Worm (Caenorhabditis elegans) whole organism, late embryonic: ENCODE data around the gene T02C1.2.

Experiments used
- K02D7.2 ChIP-seq: sonication (generic microtip); optimal IDR thresholded peaks from 2 replicates; lab custom pipeline; 2017; ENCODE audit warnings: mild to moderate bottlenecking, missing genetic modification characterization, missing compliant biosample characterization
- K09A11.1 ChIP-seq: sonication (generic microtip); optimal IDR thresholded peaks from 2 replicates; lab custom pipeline; 2017; ENCODE audit warnings: antibody characterized with exemption, mild to moderate bottlenecking, missing genetic modification characterization, missing compliant biosample characterization; ENCODE audit not compliant: insufficient read depth
- ahr-1 ChIP-seq: sonication (generic microtip); optimal IDR thresholded peaks from 2 replicates; lab custom pipeline; 2016; ENCODE audit warnings: missing genetic modification characterization, missing compliant biosample characterization
- ama-1 ChIP-seq: fragments of 150-350 bp; optimal IDR thresholded peaks from 2 replicates; lab custom pipeline; 2014
- ceh-14 ChIP-seq: sonication (generic microtip); optimal IDR thresholded peaks from 2 replicates; lab custom pipeline; 2016; ENCODE audit warnings: missing genotype, missing genetic modification characterization, missing compliant biosample characterization
- ceh-19 ChIP-seq: fragments of 200-800 bp; sonication (Bioruptor generic); optimal IDR thresholded peaks from 2 replicates; lab custom pipeline; 2018; ENCODE audit warnings: mild to moderate bottlenecking, missing genetic modification characterization, missing compliant biosample characterization
- ceh-22 ChIP-seq: sonication (generic microtip); optimal IDR thresholded peaks from 2 replicates; lab custom pipeline; 2017; ENCODE audit warnings: missing biosample characterization, missing genetic modification characterization
- ceh-34 ChIP-seq: sonication (generic microtip); optimal IDR thresholded peaks from 2 replicates; lab custom pipeline; 2016; ENCODE audit warnings: mild to moderate bottlenecking, missing genetic modification characterization, missing compliant biosample characterization
- ceh-45 ChIP-seq: fragments of 200-800 bp; sonication (Bioruptor generic); IDR thresholded peaks from 2 replicates; pipeline ENCODE4 v1.3.6; 2022; ENCODE audit warnings: missing genetic modification reagents, missing genetic modification characterization, missing compliant biosample characterization
- ceh-48 ChIP-seq: sonication (generic microtip); optimal IDR thresholded peaks from 2 replicates; lab custom pipeline; 2016; ENCODE audit warnings: missing genetic modification characterization, inconsistent platforms, missing compliant biosample characterization
- ceh-6 ChIP-seq: fragments of 200-800 bp; sonication (Bioruptor generic); optimal IDR thresholded peaks from 2 replicates; lab custom pipeline; 2018; ENCODE audit warnings: mild to moderate bottlenecking, missing genetic modification characterization, missing compliant biosample characterization
- ceh-9 ChIP-seq: sonication (generic microtip); optimal IDR thresholded peaks from 2 replicates; lab custom pipeline; 2016; ENCODE audit warnings: mild to moderate bottlenecking, missing genetic modification characterization, inconsistent platforms, missing compliant biosample characterization
- che-1 ChIP-seq: sonication (generic microtip); optimal IDR thresholded peaks from 2 replicates; lab custom pipeline; 2016; ENCODE audit warnings: mild to moderate bottlenecking, missing genetic modification characterization, missing compliant biosample characterization
- dmd-4 ChIP-seq: sonication (generic microtip); optimal IDR thresholded peaks from 2 replicates; lab custom pipeline; 2016; ENCODE audit warnings: borderline replicate concordance, missing genetic modification characterization, missing compliant biosample characterization
- elt-2 ChIP-seq: sonication (generic microtip); optimal IDR thresholded peaks from 2 replicates; lab custom pipeline; 2016; ENCODE audit warnings: missing genetic modification reagents, missing genetic modification characterization, missing compliant biosample characterization
- elt-4 ChIP-seq: sonication (generic microtip); optimal IDR thresholded peaks from 2 replicates; lab custom pipeline; 2016; ENCODE audit warnings: missing genetic modification characterization, missing compliant biosample characterization
- fkh-10 ChIP-seq: fragments of 150-350 bp; optimal IDR thresholded peaks from 2 replicates; lab custom pipeline; 2014; ENCODE audit warnings: missing biosample characterization, missing genetic modification reagents, missing genetic modification characterization
- fkh-6 ChIP-seq: sonication (generic microtip); optimal IDR thresholded peaks from 2 replicates; lab custom pipeline; 2016; ENCODE audit warnings: missing genetic modification characterization, missing compliant biosample characterization
- hlh-30 ChIP-seq: sonication (generic microtip); optimal IDR thresholded peaks from 2 replicates; lab custom pipeline; 2017; ENCODE audit warnings: antibody characterized with exemption, missing genetic modification characterization, missing compliant biosample characterization; ENCODE audit not compliant: insufficient read depth
- lim-6 ChIP-seq: sonication (generic microtip); optimal IDR thresholded peaks from 2 replicates; lab custom pipeline; 2016; ENCODE audit warnings: missing genetic modification characterization, missing compliant biosample characterization
- lin-11 ChIP-seq: fragments of 200-800 bp; sonication (Bioruptor generic); optimal IDR thresholded peaks from 2 replicates; lab custom pipeline; 2018; ENCODE audit warnings: mild to moderate bottlenecking, missing genetic modification characterization, missing compliant biosample characterization
- madf-2 ChIP-seq: sonication (generic microtip); optimal IDR thresholded peaks from 2 replicates; lab custom pipeline; 2017; ENCODE audit warnings: missing genetic modification characterization, missing compliant biosample characterization
- nfya-1 ChIP-seq: sonication (generic microtip); optimal IDR thresholded peaks from 2 replicates; lab custom pipeline; 2017; ENCODE audit warnings: missing genetic modification characterization, mild to moderate bottlenecking, missing compliant biosample characterization, antibody characterized with exemption, moderate library complexity
- nhr-232 ChIP-seq: sonication (generic microtip); optimal IDR thresholded peaks from 2 replicates; lab custom pipeline; 2016; ENCODE audit warnings: missing genetic modification characterization, missing compliant biosample characterization
- npax-4 ChIP-seq: sonication (generic microtip); optimal IDR thresholded peaks from 2 replicates; lab custom pipeline; 2016; ENCODE audit warnings: missing genetic modification characterization, missing compliant biosample characterization
- pat-9 ChIP-seq: fragments of 200-800 bp; sonication (Bioruptor generic); optimal IDR thresholded peaks from 2 replicates; lab custom pipeline; 2018; ENCODE audit warnings: mild to moderate bottlenecking, missing genetic modification characterization, moderate library complexity, missing compliant biosample characterization
- pax-1 ChIP-seq: fragments of 150-350 bp; optimal IDR thresholded peaks from 2 replicates; lab custom pipeline; 2014; ENCODE audit warnings: missing biosample characterization, missing genetic modification characterization
- pha-2 ChIP-seq: sonication (generic microtip); optimal IDR thresholded peaks from 2 replicates; lab custom pipeline; 2017; ENCODE audit warnings: mild to moderate bottlenecking, missing genetic modification characterization, missing compliant biosample characterization
- pha-4 ChIP-seq: fragments of 150-350 bp; optimal IDR thresholded peaks from 2 replicates; lab custom pipeline; 2018; ENCODE audit warnings: missing biosample characterization, missing genetic modification reagents, missing genetic modification characterization
- pqm-1 ChIP-seq: sonication (generic microtip); optimal IDR thresholded peaks from 2 replicates; lab custom pipeline; 2016; ENCODE audit warnings: missing genetic modification characterization, missing compliant biosample characterization
- pros-1 ChIP-seq: fragments of 150-350 bp; optimal IDR thresholded peaks from 2 replicates; lab custom pipeline; 2014; ENCODE audit warnings: missing biosample characterization, missing genetic modification reagents, missing genetic modification characterization
- ref-2 ChIP-seq: sonication (generic microtip); optimal IDR thresholded peaks from 2 replicates; lab custom pipeline; 2016; ENCODE audit warnings: missing genetic modification characterization, missing compliant biosample characterization
- sdc-2 ChIP-seq: sonication (generic microtip); optimal IDR thresholded peaks from 2 replicates; lab custom pipeline; 2016; ENCODE audit warnings: missing genotype, missing genetic modification characterization, missing compliant biosample characterization
- sox-4 ChIP-seq: sonication (generic microtip); optimal IDR thresholded peaks from 2 replicates; lab custom pipeline; 2017; ENCODE audit warnings: mild to moderate bottlenecking, missing genetic modification characterization, inconsistent platforms, missing compliant biosample characterization
- tbx-2 ChIP-seq: sonication (generic microtip); optimal IDR thresholded peaks from 2 replicates; lab custom pipeline; 2016; ENCODE audit warnings: missing genetic modification characterization, missing compliant biosample characterization
- unc-3 ChIP-seq, 2 experiments: fragments of 200-800 bp in 1 of 2; sonication (Bioruptor generic) in 1 of 2; sonication (generic microtip) in 1 of 2; conservative IDR thresholded peaks in 1 of 2; optimal IDR thresholded peaks in 1 of 2; 2 replicates each; pipeline versions ENCODE4 v1.3.6 to Lab custom; 2016 to 2022; ENCODE audit warnings: missing compliant biosample characterization in 2 of 2, missing genetic modification characterization in 2 of 2, missing genetic modification reagents in 1 of 2
- unc-42 ChIP-seq: sonication (generic microtip); optimal IDR thresholded peaks from 2 replicates; lab custom pipeline; 2016; ENCODE audit warnings: missing genotype, missing genetic modification characterization, missing compliant biosample characterization
- unc-86 ChIP-seq: sonication (generic microtip); optimal IDR thresholded peaks from 2 replicates; lab custom pipeline; 2016; ENCODE audit warnings: missing genetic modification characterization, missing compliant biosample characterization
- zip-5 ChIP-seq: sonication (generic microtip); optimal IDR thresholded peaks from 2 replicates; lab custom pipeline; 2016; ENCODE audit warnings: missing genetic modification characterization, missing compliant biosample characterization
- ztf-16 ChIP-seq: sonication (generic microtip); optimal IDR thresholded peaks from 2 replicates; lab custom pipeline; 2017; ENCODE audit warnings: missing genetic modification characterization, missing compliant biosample characterization

The T02C1.2 gene

DNA sequence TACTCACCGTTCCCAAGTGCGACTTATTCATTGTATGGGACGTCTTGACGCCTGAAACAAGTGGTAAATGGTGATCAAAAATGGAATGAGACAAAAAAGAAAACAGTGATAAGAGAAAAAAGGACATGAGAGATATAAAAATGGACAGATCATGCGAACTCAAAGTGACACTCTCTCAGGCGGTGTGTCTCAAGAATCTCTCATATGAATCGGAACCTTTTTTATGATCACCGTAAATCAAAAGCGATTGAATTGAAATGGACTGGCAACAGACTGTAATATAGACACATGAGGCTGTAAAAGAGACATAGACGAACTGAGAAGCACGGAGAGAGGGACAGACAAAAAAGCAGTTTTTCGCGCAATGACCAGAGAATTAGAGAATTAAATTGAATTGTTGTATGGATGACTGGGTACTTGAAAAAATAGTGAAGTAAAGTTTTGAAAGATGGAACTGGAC lies 18.2 kb downstream of the T02C1.2 start, which contains the start of gene clip-1:
TSS of gene clip-1 (minus strand) at position 51 of the 460 bp plus-strand sequence.
- TF ChIP-seq ceh-14 (no peak), lin-11 (no peak), pax-1 (tag; lab: Kevin White, UChicago) (no peak), unc-86 (tag; lab: Kevin White, UChicago) (no peak), pha-4 (tag; lab: Kevin White, UChicago) (no peak), ztf-16 (tag; lab: Kevin White, UChicago) (no peak), hlh-30 (tag; lab: Kevin White, UChicago) (no peak), zip-5 (tag; lab: Kevin White, UChicago) (no peak), ceh-6 (GFP tag; lab: Kevin White, UChicago) (no peak), madf-2 (no peak), ceh-19 (GFP tag; lab: Kevin White, UChicago) (no peak), lim-6 (no peak), fkh-6 (tag; lab: Kevin White, UChicago) (no peak), K02D7.2 (tag; lab: Kevin White, UChicago) (no peak), nhr-232 (no peak), fkh-10 (GFP tag; lab: Kevin White, UChicago) (no peak)

DNA sequence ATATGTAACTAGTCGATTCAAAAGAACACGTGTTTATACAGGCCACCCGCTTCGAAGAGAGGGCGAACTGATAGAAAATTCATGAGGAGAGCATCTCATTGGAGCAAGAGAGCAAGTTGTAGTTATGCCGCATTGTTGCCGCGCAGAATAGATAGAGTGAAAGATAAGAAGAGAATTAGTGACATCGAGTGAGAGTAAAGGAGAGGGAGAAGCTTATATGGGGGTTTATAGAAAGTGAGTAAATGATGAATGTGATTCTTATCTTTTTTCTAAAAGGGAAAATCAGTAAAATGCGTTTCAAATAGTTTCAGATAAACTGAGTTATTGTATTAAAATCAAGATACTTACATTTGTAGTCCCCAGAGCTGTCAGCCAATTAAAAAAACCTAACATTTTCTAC lies 19.4 kb downstream of the T02C1.2 start:
- no peak for TF ChIP-seq ceh-22 (tag; lab: Kevin White, UChicago)
- no peak for TF ChIP-seq K09A11.1 (tag; lab: Kevin White, UChicago)
- TF ChIP-seq unc-3 (GFP tag; conservative IDR thresholded peaks at IDR 0.05; lab: Robert Waterston, UW) = no peak
- no peak for TF ChIP-seq unc-3 (tag; optimal IDR thresholded peaks at IDR 0.05; lab: Kevin White, UChicago)

DNA sequence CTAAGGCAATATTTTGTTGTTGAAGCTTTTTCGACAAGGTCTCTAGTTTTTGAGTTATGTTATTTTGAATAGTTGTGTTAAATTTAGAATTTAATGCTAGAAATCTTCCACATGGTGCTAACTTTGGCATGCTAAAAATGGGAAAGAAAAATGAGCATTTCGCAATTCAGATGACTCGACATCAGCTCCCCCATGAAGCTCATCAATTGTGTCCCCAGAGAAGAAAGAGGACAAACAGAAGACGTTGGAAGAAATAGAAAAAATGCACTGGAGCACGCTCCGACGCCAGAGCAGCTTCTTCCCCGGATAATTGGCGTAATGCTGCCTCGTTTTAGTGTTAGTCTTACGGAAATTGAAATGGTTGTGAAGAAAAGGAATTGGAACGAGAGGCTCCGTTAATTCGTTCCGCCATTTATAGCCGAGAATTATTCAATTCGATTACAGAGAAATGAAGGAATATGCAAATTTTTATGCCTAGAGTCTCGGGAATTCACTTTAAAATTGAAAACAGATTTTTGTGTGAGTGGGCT lies 20.6 kb downstream of the T02C1.2 start:
- TF ChIP-seq unc-42 (tag; lab: Kevin White, UChicago) (peak; percentile 66), nhr-232 (no peak), ceh-48 (tag; lab: Kevin White, UChicago) (no peak)

DNA sequence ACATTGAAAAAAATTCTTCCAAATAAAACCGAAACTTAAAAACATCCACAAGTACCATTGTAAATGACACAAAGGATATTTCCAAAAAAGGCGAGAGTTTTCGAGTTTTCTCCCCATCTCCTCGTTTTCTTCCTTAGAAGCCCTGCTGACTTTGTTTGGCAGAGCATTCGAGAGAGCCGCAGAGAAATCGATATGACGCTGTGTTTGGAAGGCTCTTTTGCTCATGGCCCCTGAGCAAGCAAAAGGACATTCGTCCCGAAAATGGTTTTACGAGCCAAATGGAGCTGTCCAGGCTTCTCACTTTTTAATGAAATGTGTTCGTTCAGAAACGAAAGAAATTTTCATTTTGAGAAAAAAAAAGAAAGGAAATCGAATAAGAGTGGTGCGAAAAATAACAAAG lies 21.3 kb downstream of the T02C1.2 start:
- TF ChIP-seq ceh-45 (GFP tag; lab: Robert Waterston, UW) (no peak), sox-4 (tag; lab: Kevin White, UChicago) (no peak), lim-6 (no peak), ceh-48 (tag; lab: Kevin White, UChicago) (peak; percentile 87), K02D7.2 (tag; lab: Kevin White, UChicago) (no peak)

ce11 chrIII:9277803-9278202 lies 27.0 kb downstream of the T02C1.2 start:
- TF ChIP-seq ahr-1 (tag; lab: Kevin White, UChicago) (no peak), elt-2 (tag; lab: Kevin White, UChicago) (no peak), sdc-2 (tag; lab: Kevin White, UChicago) (no peak), npax-4 (tag; lab: Kevin White, UChicago) (no peak), ref-2 (no peak), ztf-16 (tag; lab: Kevin White, UChicago) (no peak), dmd-4 (no peak), madf-2 (no peak), pros-1 (tag; lab: Kevin White, UChicago) (no peak), ceh-48 (tag; lab: Kevin White, UChicago) (no peak)

- TF ChIP-seq elt-4 (tag; lab: Kevin White, UChicago) = no peak
- TF ChIP-seq pha-2 (tag; lab: Kevin White, UChicago) = no peak
- TF ChIP-seq ceh-34 (tag; lab: Kevin White, UChicago) = no peak
- TF ChIP-seq hlh-30 (tag; lab: Kevin White, UChicago) = no peak
- TF ChIP-seq pros-1 (tag; lab: Kevin White, UChicago) = no peak
- TF ChIP-seq nfya-1 (tag; lab: Kevin White, UChicago) = no peak
- no peak for TF ChIP-seq che-1 (tag; lab: Kevin White, UChicago)
- TF ChIP-seq lin-11 = no peak
- TF ChIP-seq ama-1 = no peak
- TF ChIP-seq pat-9 (tag; lab: Kevin White, UChicago) = no peak
- no peak for TF ChIP-seq ceh-9
- TF ChIP-seq tbx-2 (tag; lab: Kevin White, UChicago) = no peak
- no peak for TF ChIP-seq pax-1 (tag; lab: Kevin White, UChicago)
- no peak for TF ChIP-seq fkh-10 (GFP tag; lab: Kevin White, UChicago)
- TF ChIP-seq pqm-1 (tag; lab: Kevin White, UChicago) = no peak
These were observed 30.7 kb downstream of the T02C1.2 start, which contains the start of gene fozi-1 for ce11 chrIII:9281480-9281879. fozi-1 (plus strand) TSS chrIII:9281780.
